Worm (Caenorhabditis elegans) whole organism, L1 larva: Measurements from ENCODE around the gene dhrs-4.

Experiments
- hlh-17 ChIP-seq: fragments of 200-800 bp; sonication (Bioruptor generic); optimal IDR thresholded peaks from 2 replicates; lab custom pipeline; 2018; ENCODE audit warnings: missing genetic modification characterization, mild to moderate bottlenecking, missing compliant biosample characterization, moderate library complexity, borderline replicate concordance
- snpc-4 ChIP-seq: fragments of 150-350 bp; optimal IDR thresholded peaks from 2 replicates; lab custom pipeline; 2014; ENCODE audit warnings: missing biosample characterization, missing genetic modification characterization

DNA sequence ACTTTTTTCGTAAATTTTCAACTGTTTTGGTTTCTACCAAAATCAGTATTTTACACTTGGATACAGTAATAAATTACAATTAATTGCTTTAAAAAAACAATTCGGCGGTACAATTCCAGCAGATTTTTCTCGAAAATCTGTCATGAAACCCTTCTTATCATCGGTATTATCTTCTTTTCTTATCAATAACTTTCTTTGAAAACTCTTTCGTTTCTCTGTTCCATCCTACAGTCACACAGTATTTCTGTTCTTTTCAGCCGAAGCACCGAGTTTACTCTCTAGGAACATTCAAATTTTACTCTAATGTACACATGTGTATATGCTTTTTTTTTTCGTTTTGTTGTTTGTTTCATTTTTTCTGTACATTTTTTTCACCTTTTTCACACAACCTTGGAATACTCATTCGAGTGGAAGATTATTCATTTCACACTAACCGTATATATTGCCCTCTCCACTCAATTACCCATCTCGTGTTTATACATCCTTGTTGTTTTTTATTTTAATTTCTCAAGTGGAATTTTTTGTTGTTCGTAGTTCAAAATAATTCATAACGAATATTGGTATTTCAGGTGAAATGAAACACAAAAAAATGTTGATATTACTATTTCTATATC, 12.8 kb upstream of the dhrs-4 start, which contains the start of gene nid-1:
- TF ChIP-seq hlh-17 (GFP tag; lab: Kevin White, UChicago) (no peak), snpc-4 (tag; lab: Kevin White, UChicago) (no peak)
